Worm (Caenorhabditis elegans): ENCODE results near the gene cbp-3.

- no peak for TF ChIP-seq T22C8.4 (GFP tag; IDR thresholded peaks at IDR 0.05)
- no peak for TF ChIP-seq tab-1 (GFP tag; IDR thresholded peaks at IDR 0.05)
- no peak for TF ChIP-seq flt-1 (GFP tag; IDR thresholded peaks at IDR 0.05)
- no peak for TF ChIP-seq ztf-23 (GFP tag; IDR thresholded peaks at IDR 0.05)
- TF ChIP-seq klf-2 (GFP tag; conservative IDR thresholded peaks at IDR 0.05) = no peak
Measured at ce11 chrIII:9886323-9886722, 27.5 kb upstream of the cbp-3 start.
